Fruit fly (Drosophila melanogaster) whole organism, wandering third instar larva: ENCODE results near the gene CG5986.

Experiments
- Abd-B ChIP-seq: fragments of >200 bp; optimal IDR thresholded peaks from 2 replicates; lab custom pipeline; 2017; ENCODE audit warnings: missing biosample characterization, missing genetic modification characterization
- CG9705 ChIP-seq: fragments of 200-800 bp; sonication (Bioruptor generic); optimal IDR thresholded peaks from 2 replicates; lab custom pipeline; 2018; ENCODE audit warnings: missing biosample characterization, mild to moderate bottlenecking, missing genetic modification characterization
- CrebA ChIP-seq: fragments of 200-800 bp; sonication (Bioruptor generic); optimal IDR thresholded peaks from 2 replicates; lab custom pipeline; 2016; ENCODE audit warnings: missing biosample characterization, mild to moderate bottlenecking, missing genetic modification characterization, borderline replicate concordance
- Dfd ChIP-seq: fragments of >200 bp; optimal IDR thresholded peaks from 2 replicates; lab custom pipeline; 2017; ENCODE audit warnings: missing biosample characterization, missing genetic modification characterization
- Dif ChIP-seq: fragments of 200-275, 200-300 bp; sonication (Bioruptor generic); optimal IDR thresholded peaks from 2 replicates; lab custom pipeline; 2018; ENCODE audit warnings: missing biosample characterization, missing genetic modification characterization; ENCODE audit not compliant: partially characterized antibody
- GATAd ChIP-seq: sonication (Bioruptor generic); optimal IDR thresholded peaks from 2 replicates; lab custom pipeline; 2016; ENCODE audit warnings: missing biosample characterization, missing genetic modification characterization
- Hnf4 ChIP-seq: fragments of 200-800 bp; sonication (Bioruptor generic); optimal IDR thresholded peaks from 2 replicates; lab custom pipeline; 2016; ENCODE audit warnings: missing biosample characterization, mild to moderate bottlenecking, missing genetic modification characterization
- Hr78 ChIP-seq: fragments of >200 bp; optimal IDR thresholded peaks from 2 replicates; lab custom pipeline; 2017; ENCODE audit warnings: missing biosample characterization, missing genetic modification characterization
- Hr83 ChIP-seq: fragments of 200-300 bp; sonication (Bioruptor generic); optimal IDR thresholded peaks from 2 replicates; lab custom pipeline; 2016; ENCODE audit warnings: missing biosample characterization, mild to moderate bottlenecking, missing genetic modification characterization, moderate library complexity; ENCODE audit not compliant: poor library complexity, severe bottlenecking
- Jra ChIP-seq: sonication (Bioruptor generic); optimal IDR thresholded peaks from 2 replicates; lab custom pipeline; 2016; ENCODE audit warnings: missing biosample characterization, missing genetic modification characterization
- Myc ChIP-seq: fragments of >200 bp; optimal IDR thresholded peaks from 2 replicates; lab custom pipeline; 2017
- N ChIP-seq: fragments of >200 bp; optimal IDR thresholded peaks from 2 replicates; lab custom pipeline; 2018; ENCODE audit warnings: missing biosample characterization, missing external identifiers, missing genetic modification characterization
- OdsH ChIP-seq: fragments of 200-800 bp; sonication (Bioruptor generic); optimal IDR thresholded peaks from 2 replicates; lab custom pipeline; 2016; ENCODE audit warnings: missing biosample characterization, mild to moderate bottlenecking, missing genetic modification characterization
- Rel ChIP-seq, 2 experiments: fragments of 200-800 bp; sonication (Bioruptor generic) in 1 of 2; optimal IDR thresholded peaks; 2 replicates in 1 of 2; 3 replicates in 1 of 2; lab custom pipeline; 2016 to 2019; ENCODE audit warnings: mild to moderate bottlenecking in 2 of 2, missing biosample characterization in 2 of 2, missing genetic modification characterization in 2 of 2, moderate library complexity in 1 of 2
- Sp1 ChIP-seq: fragments of 200-800 bp; sonication (Bioruptor generic); optimal IDR thresholded peaks from 3 replicates; lab custom pipeline; 2019; ENCODE audit warnings: missing biosample characterization, mild to moderate bottlenecking, missing genetic modification characterization, moderate library complexity
- br ChIP-seq: fragments of 200-800 bp; sonication (Bioruptor generic); optimal IDR thresholded peaks from 2 replicates; lab custom pipeline; 2016; ENCODE audit warnings: missing biosample characterization, missing genetic modification characterization
- brk ChIP-seq: fragments of 200-800 bp; sonication (Bioruptor generic); optimal IDR thresholded peaks from 2 replicates; lab custom pipeline; 2016; ENCODE audit warnings: missing biosample characterization, mild to moderate bottlenecking, missing genetic modification characterization
- dl ChIP-seq, 2 experiments: fragments of 175-275, 200-275 bp in 1 of 2; fragments of 200-275 bp in 1 of 2; sonication (Bioruptor generic); optimal IDR thresholded peaks; lab custom pipeline; 2018; ENCODE audit warnings: mild to moderate bottlenecking in 2 of 2, missing biosample characterization in 2 of 2, missing genetic modification characterization in 2 of 2, moderate library complexity in 2 of 2; ENCODE audit not compliant: partially characterized antibody in 2 of 2, insufficient read depth in 1 of 2
- dmrt93B ChIP-seq: fragments of 200-800 bp; sonication (Bioruptor generic); optimal IDR thresholded peaks from 2 replicates; lab custom pipeline; 2018; ENCODE audit warnings: missing biosample characterization, mild to moderate bottlenecking, missing genetic modification characterization
- dsf ChIP-seq: sonication (Bioruptor generic); optimal IDR thresholded peaks from 2 replicates; lab custom pipeline; 2016; ENCODE audit warnings: missing biosample characterization, missing genetic modification characterization, borderline replicate concordance
- ey ChIP-seq: fragments of 200-800 bp; sonication (Bioruptor generic); optimal IDR thresholded peaks from 2 replicates; lab custom pipeline; 2016; ENCODE audit warnings: missing biosample characterization, missing genetic modification characterization
- foxo ChIP-seq, 2 experiments: fragments of 200-800 bp; sonication (Bioruptor generic); optimal IDR thresholded peaks; 2 replicates in 1 of 2; 3 replicates in 1 of 2; lab custom pipeline; 2016 to 2017; ENCODE audit warnings: missing biosample characterization in 2 of 2, missing genetic modification characterization in 2 of 2
- fru ChIP-seq: fragments of 200-800 bp; sonication (Bioruptor generic); optimal IDR thresholded peaks from 3 replicates; lab custom pipeline; 2016; ENCODE audit warnings: missing biosample characterization, mild to moderate bottlenecking, missing genetic modification characterization
- h ChIP-seq: fragments of 200-800 bp; sonication (Bioruptor generic); optimal IDR thresholded peaks from 3 replicates; lab custom pipeline; 2016; ENCODE audit warnings: missing biosample characterization, mild to moderate bottlenecking, missing genetic modification characterization
- jim ChIP-seq: fragments of 175-275, 200-325 bp; sonication (Bioruptor generic); optimal IDR thresholded peaks from 2 replicates; lab custom pipeline; 2016; ENCODE audit warnings: missing biosample characterization, mild to moderate bottlenecking, missing genetic modification characterization
- pan ChIP-seq: fragments of >200 bp; optimal IDR thresholded peaks from 2 replicates; lab custom pipeline; 2017
- rgr ChIP-seq: fragments of 200-800 bp; sonication (Bioruptor generic); optimal IDR thresholded peaks from 3 replicates; lab custom pipeline; 2016; ENCODE audit warnings: missing biosample characterization, mild to moderate bottlenecking, missing genetic modification characterization
- sage ChIP-seq: fragments of 200-800 bp; sonication (Bioruptor generic); optimal IDR thresholded peaks from 2 replicates; lab custom pipeline; 2016; ENCODE audit warnings: missing biosample characterization, mild to moderate bottlenecking, missing genetic modification characterization
- sv ChIP-seq: fragments of 200-800 bp; sonication (Bioruptor generic); optimal IDR thresholded peaks from 3 replicates; lab custom pipeline; 2016; ENCODE audit warnings: missing biosample characterization, missing genetic modification characterization
- usp ChIP-seq: fragments of >200 bp; optimal IDR thresholded peaks from 2 replicates; lab custom pipeline; 2017; ENCODE audit warnings: missing biosample characterization, missing genetic modification characterization
- woc ChIP-seq: sonication (Bioruptor generic); optimal IDR thresholded peaks from 2 replicates; lab custom pipeline; 2016; ENCODE audit warnings: missing biosample characterization, mild to moderate bottlenecking, missing genetic modification characterization

Gene CG5986

DNA sequence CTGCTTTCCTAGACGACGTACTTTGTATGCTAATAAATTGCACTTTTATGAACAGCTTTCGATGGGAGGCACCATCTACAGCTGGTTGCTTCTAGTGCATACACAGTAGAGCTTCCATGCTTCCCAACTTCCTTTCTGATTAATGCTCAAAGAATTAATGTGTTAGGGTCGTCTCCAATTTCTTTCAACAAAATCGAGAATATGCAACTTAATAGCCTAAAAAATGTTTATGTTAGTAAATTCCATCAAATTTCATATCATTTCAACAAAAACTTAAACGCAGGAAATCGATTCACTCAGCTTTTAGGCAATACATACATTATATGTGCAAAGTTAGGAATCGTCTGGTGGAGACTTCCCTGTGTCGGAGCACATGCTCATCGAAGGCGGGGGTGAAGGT, 23.5 kb upstream of the CG5986 start:
- no peak for TF ChIP-seq woc (GFP tag; lab: Kevin White, UChicago)
- no peak for TF ChIP-seq Hr83
- TF ChIP-seq pan (lab: Kevin White, UChicago): no peak
- TF ChIP-seq jim: no peak
- TF ChIP-seq Hr78: no peak
- TF ChIP-seq brk (GFP tag; lab: Kevin White, UChicago): no peak
- TF ChIP-seq h (GFP tag; lab: Kevin White, UChicago): no peak
- TF ChIP-seq Dfd (GFP tag; lab: Kevin White, UChicago): no peak
- TF ChIP-seq Hnf4 (GFP tag; lab: Kevin White, UChicago): no peak
- no peak for TF ChIP-seq usp (GFP tag; lab: Kevin White, UChicago)
- no peak for TF ChIP-seq foxo (GFP tag; optimal IDR thresholded peaks at IDR 0.05; lab: Kevin White, UChicago)
- TF ChIP-seq, all 38 proteins: peak for 0

- TF ChIP-seq foxo (GFP tag; optimal IDR thresholded peaks at IDR 0.05; lab: Kevin White, UChicago): no peak
- no peak for TF ChIP-seq GATAd (GFP tag; lab: Kevin White, UChicago)
- no peak for TF ChIP-seq N (GFP tag; lab: Kevin White, UChicago)
- no peak for TF ChIP-seq dmrt93B (GFP tag; lab: Kevin White, UChicago)
- TF ChIP-seq Hr78: no peak
- TF ChIP-seq Rel (GFP tag; optimal IDR thresholded peaks at IDR 0.05; lab: Kevin White, UChicago): no peak
- no peak for TF ChIP-seq Rel (tag; optimal IDR thresholded peaks at IDR 0.05; lab: Kevin White, UChicago)
- TF ChIP-seq woc (GFP tag; lab: Kevin White, UChicago): no peak
- no peak for TF ChIP-seq Dif (GFP tag; lab: Kevin White, UChicago)
- TF ChIP-seq Dfd (GFP tag; lab: Kevin White, UChicago): no peak
- TF ChIP-seq br: no peak
- no peak for TF ChIP-seq pan (lab: Kevin White, UChicago)
- TF ChIP-seq rgr: no peak
- no peak for TF ChIP-seq usp (GFP tag; lab: Kevin White, UChicago)
- no peak for TF ChIP-seq OdsH (GFP tag; lab: Kevin White, UChicago)
These were observed 22.9 kb upstream of the CG5986 start for dm6 chr3R:24024688-24025087.

- TF ChIP-seq sv: peak; percentile 27
- TF ChIP-seq fru (GFP tag; lab: Kevin White, UChicago): no peak
- peak in 1 of 2 experiments; percentile 26 for TF ChIP-seq foxo (GFP tag; optimal IDR thresholded peaks at IDR 0.05; lab: Kevin White, UChicago)
- TF ChIP-seq rgr: peak; percentile 44
- peak; percentile 16 for TF ChIP-seq ey (GFP tag; lab: Kevin White, UChicago)
- TF ChIP-seq OdsH (GFP tag; lab: Kevin White, UChicago): peak; percentile 36
- no peak for TF ChIP-seq sage
- TF ChIP-seq Rel (GFP tag; optimal IDR thresholded peaks at IDR 0.05; lab: Kevin White, UChicago): no peak
- TF ChIP-seq Rel (tag; optimal IDR thresholded peaks at IDR 0.05; lab: Kevin White, UChicago): peak; percentile 89
- peak; percentile 50 for TF ChIP-seq h (GFP tag; lab: Kevin White, UChicago)
These were observed 21.7 kb upstream of the CG5986 start for dm6 chr3R:24025715-24026467.

dm6 chr3R:24026503-24026902, 21.1 kb upstream of the CG5986 start:
- TF ChIP-seq Myc (lab: Kevin White, UChicago): no peak
- TF ChIP-seq Sp1: no peak
- no peak for TF ChIP-seq pan (lab: Kevin White, UChicago)
- no peak for TF ChIP-seq CG9705
- TF ChIP-seq fru (GFP tag; lab: Kevin White, UChicago): no peak
- TF ChIP-seq CrebA: no peak
- TF ChIP-seq Hr83: no peak
- TF ChIP-seq Abd-B (GFP tag; lab: Kevin White, UChicago): no peak
- no peak for TF ChIP-seq N (GFP tag; lab: Kevin White, UChicago)
- no peak for TF ChIP-seq Jra (GFP tag; lab: Kevin White, UChicago)
- TF ChIP-seq dsf (GFP tag; lab: Kevin White, UChicago): no peak

- TF ChIP-seq Rel (GFP tag; optimal IDR thresholded peaks at IDR 0.05; lab: Kevin White, UChicago) (no peak), Rel (tag; optimal IDR thresholded peaks at IDR 0.05; lab: Kevin White, UChicago) (peak; percentile 11), CrebA (no peak), dl (GFP tag; optimal IDR thresholded peaks at IDR 0.05; lab: Kevin White, UChicago; ENCODE audit: insufficient read depth in 1 of 2, partially characterized antibody in 2 of 2) (no peak), sage (no peak)
These were observed 20.4 kb upstream of the CG5986 start for dm6 chr3R:24027222-24027621.
